Worm (Caenorhabditis elegans) whole organism, midembryonic: ENCODE results near the gene M02B7.2.

Experiments used
- T22C8.4 ChIP-seq: fragments of 200-800 bp; sonication (Bioruptor generic); IDR thresholded peaks from 2 replicates; pipeline ENCODE4 v1.3.6; 2022; ENCODE audit warnings: missing genetic modification characterization, missing compliant biosample characterization
- cog-1 ChIP-seq: sonication (generic microtip); optimal IDR thresholded peaks from 2 replicates; lab custom pipeline; 2016; ENCODE audit warnings: missing genetic modification characterization, missing compliant biosample characterization
- flt-1 ChIP-seq: fragments of 200-800 bp; sonication (Bioruptor generic); IDR thresholded peaks from 2 replicates; pipeline ENCODE4 v1.3.6; 2022; ENCODE audit warnings: missing genetic modification characterization, missing compliant biosample characterization
- klf-2 ChIP-seq: fragments of 200-800 bp; sonication (Bioruptor generic); conservative IDR thresholded peaks from 2 replicates; pipeline ENCODE4 v1.3.6; 2022; ENCODE audit warnings: missing genetic modification reagents, missing genetic modification characterization, missing compliant biosample characterization
- med-1 ChIP-seq: sonication (generic microtip); optimal IDR thresholded peaks from 2 replicates; lab custom pipeline; 2017; ENCODE audit warnings: missing genetic modification characterization, mild to moderate bottlenecking, missing compliant biosample characterization, antibody characterized with exemption, missing genetic modification reagents; ENCODE audit not compliant: insufficient read depth
- ref-1 ChIP-seq: fragments of 200-800 bp; sonication (Bioruptor generic); conservative IDR thresholded peaks from 2 replicates; pipeline ENCODE4 v1.3.6; 2022; ENCODE audit warnings: missing genetic modification reagents, missing genetic modification characterization, missing compliant biosample characterization
- tab-1 ChIP-seq: fragments of 200-800 bp; sonication (Bioruptor generic); IDR thresholded peaks from 2 replicates; pipeline ENCODE4 v1.3.6; 2022; ENCODE audit warnings: missing genetic modification characterization, missing compliant biosample characterization
- ztf-23 ChIP-seq: fragments of 200-800 bp; sonication (Bioruptor generic); IDR thresholded peaks from 2 replicates; pipeline ENCODE4 v1.3.6; 2022; ENCODE audit warnings: missing genetic modification reagents, missing genetic modification characterization, missing compliant biosample characterization
- ztf-29 ChIP-seq: fragments of 200-800 bp; sonication (Bioruptor generic); IDR thresholded peaks from 2 replicates; pipeline ENCODE4 v1.3.6; 2022; ENCODE audit warnings: missing genetic modification reagents, missing genetic modification characterization, missing compliant biosample characterization

Gene M02B7.2

ce11 chrIV:3844584-3844983 lies 41.2 kb downstream of the M02B7.2 start:
- TF ChIP-seq flt-1 (GFP tag; lab: Robert Waterston, UW), result no peak
- TF ChIP-seq T22C8.4 (GFP tag; lab: Robert Waterston, UW), result no peak
- TF ChIP-seq ztf-23 (GFP tag; lab: Robert Waterston, UW), result no peak
- TF ChIP-seq klf-2 (GFP tag; lab: Robert Waterston, UW), result no peak
- no peak for TF ChIP-seq ztf-29 (GFP tag; lab: Robert Waterston, UW)
- TF ChIP-seq ref-1 (GFP tag; lab: Robert Waterston, UW), result no peak
- TF ChIP-seq tab-1 (GFP tag; lab: Robert Waterston, UW), result no peak

- TF ChIP-seq cog-1 (tag; lab: Kevin White, UChicago) (no peak), tab-1 (GFP tag; lab: Robert Waterston, UW) (no peak), T22C8.4 (GFP tag; lab: Robert Waterston, UW) (no peak), ztf-29 (GFP tag; lab: Robert Waterston, UW) (no peak), ztf-23 (GFP tag; lab: Robert Waterston, UW) (no peak), med-1 (no peak), klf-2 (GFP tag; lab: Robert Waterston, UW) (no peak), flt-1 (GFP tag; lab: Robert Waterston, UW) (no peak), ref-1 (GFP tag; lab: Robert Waterston, UW) (no peak)
Observed at ce11 chrIV:3847489-3847888, 44.1 kb downstream of the M02B7.2 start.

- no peak for TF ChIP-seq flt-1 (GFP tag; lab: Robert Waterston, UW)
- no peak for TF ChIP-seq med-1
- no peak for TF ChIP-seq ztf-29 (GFP tag; lab: Robert Waterston, UW)
- no peak for TF ChIP-seq ztf-23 (GFP tag; lab: Robert Waterston, UW)
- TF ChIP-seq T22C8.4 (GFP tag; lab: Robert Waterston, UW), result no peak
- TF ChIP-seq klf-2 (GFP tag; lab: Robert Waterston, UW), result no peak
- no peak for TF ChIP-seq tab-1 (GFP tag; lab: Robert Waterston, UW)
- TF ChIP-seq ref-1 (GFP tag; lab: Robert Waterston, UW), result no peak
- no peak for TF ChIP-seq cog-1 (tag; lab: Kevin White, UChicago)
Observed at ce11 chrIV:3848985-3849384, 45.6 kb downstream of the M02B7.2 start.

- TF ChIP-seq tab-1 (GFP tag; lab: Robert Waterston, UW), result no peak
- TF ChIP-seq ref-1 (GFP tag; lab: Robert Waterston, UW), result no peak
- no peak for TF ChIP-seq cog-1 (tag; lab: Kevin White, UChicago)
- TF ChIP-seq flt-1 (GFP tag; lab: Robert Waterston, UW), result no peak
- TF ChIP-seq ztf-23 (GFP tag; lab: Robert Waterston, UW), result no peak
- TF ChIP-seq med-1, result no peak
- no peak for TF ChIP-seq ztf-29 (GFP tag; lab: Robert Waterston, UW)
- no peak for TF ChIP-seq klf-2 (GFP tag; lab: Robert Waterston, UW)
- TF ChIP-seq T22C8.4 (GFP tag; lab: Robert Waterston, UW), result no peak
Observed at ce11 chrIV:3853557-3853956, 50.2 kb downstream of the M02B7.2 start.
